Fruit fly (Drosophila melanogaster): ENCODE results near the gene CG1116.

CG1116 gene

DNA sequence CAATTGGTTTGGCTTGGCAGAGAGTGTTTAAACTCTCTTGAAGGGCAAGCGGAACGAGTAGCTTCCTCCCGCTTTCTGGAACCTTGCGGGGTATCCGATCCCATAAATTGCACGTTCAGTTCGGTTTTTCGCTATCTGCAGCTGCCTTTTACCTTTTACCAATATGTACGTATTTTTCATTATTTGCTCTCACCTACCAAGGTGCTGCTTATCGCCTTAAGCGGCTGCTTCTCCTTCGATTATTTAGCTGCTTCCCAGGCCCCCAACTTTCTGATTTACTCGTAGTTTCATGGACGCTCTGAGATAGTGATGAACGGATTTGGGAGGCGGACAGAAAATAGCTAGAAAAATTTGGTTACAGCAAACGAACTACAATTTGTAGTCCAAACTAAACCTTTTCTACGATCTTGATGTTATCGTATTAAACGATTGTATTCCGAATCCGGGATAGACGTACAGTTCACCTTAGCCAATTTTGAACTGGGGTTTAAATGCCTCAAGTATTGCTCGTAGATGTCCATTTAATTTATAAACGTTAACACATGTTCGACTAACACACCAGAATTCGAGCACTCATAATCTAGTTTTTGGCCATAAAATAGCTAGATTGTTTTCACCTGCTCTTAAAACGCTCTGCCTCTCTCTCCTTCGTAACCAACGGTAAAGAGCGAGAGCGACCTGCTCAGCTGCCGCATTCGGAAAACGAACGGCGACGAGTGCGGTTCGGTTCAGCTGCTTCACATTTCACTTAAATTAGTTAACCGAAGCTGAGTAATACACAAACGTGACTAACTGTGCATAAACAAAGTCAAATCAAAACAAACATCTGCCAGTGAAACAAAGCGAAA is 45.0 kb downstream of the CG1116 start (continued):
- TF ChIP-seq NC2α (GFP tag; optimal IDR thresholded peaks at IDR 0.05), result peak; percentile 49
- TF ChIP-seq exex (tag; optimal IDR thresholded peaks at IDR 0.05), result peak; percentile 5
- TF ChIP-seq CG17568 (GFP tag; optimal IDR thresholded peaks at IDR 0.05), result peak; percentile 40
- peak; percentile 66 for TF ChIP-seq CG18599 (GFP tag; optimal IDR thresholded peaks at IDR 0.05)
- TF ChIP-seq Sry-β (GFP tag; optimal IDR thresholded peaks at IDR 0.05), result peak; percentile 99
- peak; percentile 37 for TF ChIP-seq CG18764 (GFP tag; optimal IDR thresholded peaks at IDR 0.05)
- TF ChIP-seq CG13624 (GFP tag; optimal IDR thresholded peaks at IDR 0.05), result peak; percentile 36
- peak; percentile 86 for TF ChIP-seq sens (GFP tag)
- peak; percentile 19 for TF ChIP-seq dmrt11E (tag; optimal IDR thresholded peaks at IDR 0.05)
- no peak for TF ChIP-seq CG6175 (GFP tag; IDR thresholded peaks at IDR 0.05)
- TF ChIP-seq disco-r (GFP tag; optimal IDR thresholded peaks at IDR 0.05), result peak; percentile 14
- TF ChIP-seq Jarid2 (GFP tag; optimal IDR thresholded peaks at IDR 0.05), result peak; percentile 79
- peak; percentile 29 for TF ChIP-seq Side (GFP tag; optimal IDR thresholded peaks at IDR 0.05)
- TF ChIP-seq CG14710 (tag; optimal IDR thresholded peaks at IDR 0.05), result peak; percentile 32
- TF ChIP-seq CG12236 (GFP tag; optimal IDR thresholded peaks at IDR 0.05), result no peak
- peak; percentile 79 for TF ChIP-seq sug (tag; optimal IDR thresholded peaks at IDR 0.05)
- peak; percentile 42 for TF ChIP-seq CG13775 (GFP tag; optimal IDR thresholded peaks at IDR 0.05)
- TF ChIP-seq Oli (tag; optimal IDR thresholded peaks at IDR 0.05), result peak; percentile 45
- TF ChIP-seq CG9932 (GFP tag; IDR thresholded peaks at IDR 0.05), result no peak
- no peak for TF ChIP-seq Tbp (GFP tag; optimal IDR thresholded peaks at IDR 0.05)
- TF ChIP-seq B-H2 (GFP tag; optimal IDR thresholded peaks at IDR 0.05), result peak; percentile 18
- TF ChIP-seq CG7745 (tag; optimal IDR thresholded peaks at IDR 0.05), result no peak
- TF ChIP-seq CG10147 (GFP tag; optimal IDR thresholded peaks at IDR 0.05), result peak; percentile 58
- peak; percentile 6; the same call in 1 of the 2 replicates for TF ChIP-seq onecut (GFP tag; IDR thresholded peaks at IDR 0.05)
- peak; percentile 45 for TF ChIP-seq CG9876 (GFP tag; optimal IDR thresholded peaks at IDR 0.05)
- TF ChIP-seq CG30403 (GFP tag; optimal IDR thresholded peaks at IDR 0.05), result peak; percentile 39
- TF ChIP-seq Vsx1 (GFP tag; optimal IDR thresholded peaks at IDR 0.05), result peak; percentile 38
- peak; percentile 9 for TF ChIP-seq CG15696 (tag; optimal IDR thresholded peaks at IDR 0.05)
- no peak for TF ChIP-seq CG11247 (GFP tag; IDR thresholded peaks at IDR 0.05)
- peak; percentile 52 for TF ChIP-seq CG7839 (tag; optimal IDR thresholded peaks at IDR 0.05)
- TF ChIP-seq Xrp1 (GFP tag; IDR thresholded peaks at IDR 0.05), result no peak; the same call in 1 of the 2 replicates
- no peak for TF ChIP-seq h (optimal IDR thresholded peaks at IDR 0.05)
- TF ChIP-seq ranshi (GFP tag; IDR thresholded peaks at IDR 0.05), result no peak
- TF ChIP-seq yki (optimal IDR thresholded peaks at IDR 0.05), result peak; percentile 35
- no peak for TF ChIP-seq Camta (GFP tag; optimal IDR thresholded peaks at IDR 0.05)
- TF ChIP-seq tup (GFP tag; optimal IDR thresholded peaks at IDR 0.05), result no peak
- peak; percentile 71 for TF ChIP-seq shn (GFP tag; optimal IDR thresholded peaks at IDR 0.05)
- 0 out of 2 replicates have a peak, but pooled peaks have one; percentile 29 for TF ChIP-seq CG42726 (GFP tag; IDR thresholded peaks at IDR 0.05; ENCODE audit: partially characterized antibody)
- TF ChIP-seq chn (GFP tag; optimal IDR thresholded peaks at IDR 0.05), result no peak
- peak; percentile 20 for TF ChIP-seq cg (GFP tag; optimal IDR thresholded peaks at IDR 0.05)
- no peak for TF ChIP-seq abd-A (tag; optimal IDR thresholded peaks at IDR 0.05)
- peak; percentile 34 for TF ChIP-seq CG4328 (GFP tag; optimal IDR thresholded peaks at IDR 0.05)
- TF ChIP-seq tna (GFP tag; IDR thresholded peaks at IDR 0.05; ENCODE audit: partially characterized antibody), result 0 out of 2 replicates have a peak, but pooled peaks have one; percentile 34
- no peak for TF ChIP-seq bsh (GFP tag; optimal IDR thresholded peaks at IDR 0.05)
- peak; percentile 33 for TF ChIP-seq scrt (GFP tag; optimal IDR thresholded peaks at IDR 0.05)
- TF ChIP-seq Rx (GFP tag; IDR thresholded peaks at IDR 0.05), result 0 out of 2 replicates have a peak, but pooled peaks have one; percentile 2
- TF ChIP-seq org-1 (GFP tag; optimal IDR thresholded peaks at IDR 0.05), result peak; percentile 43
- TF ChIP-seq lilli (GFP tag; optimal IDR thresholded peaks at IDR 0.05), result peak; percentile 39
- TF ChIP-seq HmgZ (tag; optimal IDR thresholded peaks at IDR 0.05), result peak; percentile 44
